Worm (Caenorhabditis elegans) whole organism, young adult: ENCODE measurements around the gene spds-1.

ENCODE experiments used
- B0336.3 ChIP-seq: fragments of 200-800 bp; sonication (Bioruptor generic); IDR thresholded peaks from 2 replicates; pipeline ENCODE4 v1.3.6; 2022; ENCODE audit warnings: missing genetic modification characterization, missing compliant biosample characterization
- C06A6.2 ChIP-seq: fragments of 200-800 bp; sonication (Bioruptor generic); conservative IDR thresholded peaks from 2 replicates; pipeline ENCODE4 v1.3.6; 2022; ENCODE audit warnings: missing genetic modification characterization, missing compliant biosample characterization
- F10E7.11 ChIP-seq: sonication (generic microtip); optimal IDR thresholded peaks from 2 replicates; lab custom pipeline; 2017; ENCODE audit warnings: mild to moderate bottlenecking, missing genetic modification characterization, moderate library complexity, missing compliant biosample characterization
- F22D6.2 ChIP-seq: sonication (generic microtip); optimal IDR thresholded peaks from 2 replicates; lab custom pipeline; 2016; ENCODE audit warnings: mild to moderate bottlenecking, missing genetic modification characterization, missing compliant biosample characterization
- F37B4.10 ChIP-seq: fragments of 200-800 bp; sonication (Bioruptor generic); IDR thresholded peaks from 2 replicates; pipeline ENCODE4 v1.3.6; 2022; ENCODE audit warnings: missing genetic modification characterization, missing compliant biosample characterization
- F52B5.7 ChIP-seq: sonication (generic microtip); optimal IDR thresholded peaks from 2 replicates; lab custom pipeline; 2016; ENCODE audit warnings: mild to moderate bottlenecking, missing genetic modification characterization, missing compliant biosample characterization
- F57A8.1 ChIP-seq: fragments of 200-800 bp; sonication (Bioruptor generic); optimal IDR thresholded peaks from 2 replicates; lab custom pipeline; 2018; ENCODE audit warnings: mild to moderate bottlenecking, missing genetic modification characterization, moderate library complexity, missing compliant biosample characterization
- F57C9.4 ChIP-seq: sonication (generic microtip); optimal IDR thresholded peaks from 2 replicates; lab custom pipeline; 2017; ENCODE audit warnings: mild to moderate bottlenecking, missing genetic modification characterization, missing compliant biosample characterization
- Y53G8AR.9 ChIP-seq: fragments of 200-800 bp; sonication (Bioruptor generic); conservative IDR thresholded peaks from 2 replicates; pipeline ENCODE4 v1.3.6; 2022; ENCODE audit warnings: missing genetic modification reagents, missing genetic modification characterization, missing compliant biosample characterization
- Y56A3A.18 ChIP-seq: fragments of 200-800 bp; sonication (Bioruptor generic); IDR thresholded peaks from 2 replicates; pipeline ENCODE4 v1.3.6; 2022; ENCODE audit warnings: missing genetic modification reagents, missing genetic modification characterization, missing compliant biosample characterization
- Y79H2A.3 ChIP-seq: fragments of 200-800 bp; sonication (Bioruptor generic); conservative IDR thresholded peaks from 2 replicates; pipeline ENCODE4 v1.3.6; 2022; ENCODE audit warnings: missing genetic modification reagents, missing genetic modification characterization, missing compliant biosample characterization
- akir-1 ChIP-seq: fragments of 200-800 bp; sonication (Bioruptor generic); optimal IDR thresholded peaks from 2 replicates; lab custom pipeline; 2018; ENCODE audit warnings: mild to moderate bottlenecking, missing genetic modification characterization, moderate library complexity, missing compliant biosample characterization
- aptf-2 ChIP-seq: fragments of 200-800 bp; sonication (Bioruptor generic); conservative IDR thresholded peaks from 2 replicates; pipeline ENCODE4 v1.3.6; 2022; ENCODE audit warnings: missing genetic modification reagents, missing genetic modification characterization, missing compliant biosample characterization
- attf-6 ChIP-seq: fragments of 200-800 bp; sonication (Bioruptor generic); IDR thresholded peaks from 2 replicates; pipeline ENCODE4 v1.3.6; 2022; ENCODE audit warnings: missing genetic modification reagents, missing genetic modification characterization, missing compliant biosample characterization
- ccch-3 ChIP-seq: fragments of 200-800 bp; sonication (Bioruptor generic); optimal IDR thresholded peaks from 2 replicates; lab custom pipeline; 2018; ENCODE audit warnings: mild to moderate bottlenecking, missing genetic modification characterization, missing compliant biosample characterization
- cebp-1 ChIP-seq, 2 experiments: fragments of 200-800 bp in 1 of 2; sonication (Bioruptor generic) in 1 of 2; sonication (generic microtip) in 1 of 2; IDR thresholded peaks in 1 of 2; optimal IDR thresholded peaks in 1 of 2; 2 replicates each; pipeline versions ENCODE4 v1.3.6 to Lab custom; 2017 to 2022; ENCODE audit warnings: missing compliant biosample characterization in 2 of 2, missing genetic modification characterization in 2 of 2, mild to moderate bottlenecking in 1 of 2, missing genetic modification reagents in 1 of 2, moderate library complexity in 1 of 2
- ceh-27 ChIP-seq: fragments of 200-800 bp; sonication (Bioruptor generic); optimal IDR thresholded peaks from 2 replicates; lab custom pipeline; 2018; ENCODE audit warnings: mild to moderate bottlenecking, missing genetic modification characterization, moderate library complexity, missing compliant biosample characterization
- ceh-79 ChIP-seq: sonication (generic microtip); optimal IDR thresholded peaks from 2 replicates; lab custom pipeline; 2017; ENCODE audit warnings: mild to moderate bottlenecking, missing genetic modification characterization, missing compliant biosample characterization
- chd-7 ChIP-seq: sonication (generic microtip); optimal IDR thresholded peaks from 2 replicates; lab custom pipeline; 2016; ENCODE audit warnings: mild to moderate bottlenecking, missing genetic modification characterization, moderate library complexity, missing compliant biosample characterization
- die-1 ChIP-seq: sonication (generic microtip); optimal IDR thresholded peaks from 2 replicates; lab custom pipeline; 2016; ENCODE audit warnings: missing genotype, mild to moderate bottlenecking, missing genetic modification characterization, missing compliant biosample characterization
- dox-1 ChIP-seq: fragments of 200-800 bp; sonication (Bioruptor generic); IDR thresholded peaks from 2 replicates; pipeline ENCODE4 v1.3.6; 2022; ENCODE audit warnings: missing genetic modification reagents, missing genetic modification characterization, missing compliant biosample characterization
- ekl-4 ChIP-seq: fragments of 200-800 bp; sonication (Bioruptor generic); IDR thresholded peaks from 2 replicates; pipeline ENCODE4 v1.3.6; 2022; ENCODE audit warnings: missing genetic modification reagents, missing genetic modification characterization, missing compliant biosample characterization
- him-1 ChIP-seq: sonication (generic microtip); optimal IDR thresholded peaks from 2 replicates; lab custom pipeline; 2016; ENCODE audit warnings: missing genotype, missing genetic modification reagents, missing genetic modification characterization, missing compliant biosample characterization
- let-526 ChIP-seq: fragments of 200-800 bp; sonication (Bioruptor generic); IDR thresholded peaks from 2 replicates; pipeline ENCODE4 v1.3.6; 2022; ENCODE audit warnings: missing genetic modification reagents, missing genetic modification characterization, missing compliant biosample characterization
- lin-26 ChIP-seq: fragments of 200-800 bp; sonication (Bioruptor generic); IDR thresholded peaks from 2 replicates; pipeline ENCODE4 v1.3.6; 2022; ENCODE audit warnings: missing genetic modification reagents, missing genetic modification characterization, missing compliant biosample characterization
- lin-54 ChIP-seq: fragments of 200-800 bp; sonication (Bioruptor generic); optimal IDR thresholded peaks from 2 replicates; lab custom pipeline; 2018; ENCODE audit warnings: mild to moderate bottlenecking, missing genetic modification characterization, missing compliant biosample characterization
- lir-1 ChIP-seq: fragments of 200-800 bp; sonication (Bioruptor generic); conservative IDR thresholded peaks from 2 replicates; pipeline ENCODE4 v1.3.6; 2022; ENCODE audit warnings: missing genetic modification reagents, missing genetic modification characterization, missing compliant biosample characterization
- lsy-27 ChIP-seq: sonication (generic microtip); optimal IDR thresholded peaks from 2 replicates; lab custom pipeline; 2017; ENCODE audit warnings: missing genetic modification characterization, mild to moderate bottlenecking, missing compliant biosample characterization, antibody characterized with exemption, missing genotype, borderline replicate concordance; ENCODE audit not compliant: insufficient read depth
- madf-10 ChIP-seq: sonication (generic microtip); optimal IDR thresholded peaks from 2 replicates; lab custom pipeline; 2016; ENCODE audit warnings: mild to moderate bottlenecking, missing genetic modification characterization, missing compliant biosample characterization
- mel-28 ChIP-seq: sonication (generic microtip); optimal IDR thresholded peaks from 2 replicates; lab custom pipeline; 2016; ENCODE audit warnings: borderline replicate concordance, mild to moderate bottlenecking, missing genetic modification characterization, missing compliant biosample characterization
- mxl-1 ChIP-seq: sonication (generic microtip); optimal IDR thresholded peaks from 2 replicates; lab custom pipeline; 2016; ENCODE audit warnings: missing genetic modification characterization, missing compliant biosample characterization
- nfya-2 ChIP-seq: fragments of 200-800 bp; sonication (Bioruptor generic); IDR thresholded peaks from 2 replicates; pipeline ENCODE4 v1.3.6; 2022; ENCODE audit warnings: missing genetic modification reagents, missing genetic modification characterization, missing compliant biosample characterization
- nfyb-1 ChIP-seq: fragments of 200-800 bp; sonication (Bioruptor generic); IDR thresholded peaks from 2 replicates; pipeline ENCODE4 v1.3.6; 2022; ENCODE audit warnings: missing genetic modification reagents, missing genetic modification characterization, missing compliant biosample characterization
- nhr-120 ChIP-seq: fragments of 200-800 bp; sonication (Bioruptor generic); IDR thresholded peaks from 2 replicates; pipeline ENCODE4 v1.3.6; 2022; ENCODE audit warnings: missing genetic modification characterization, missing compliant biosample characterization
- nhr-90 ChIP-seq: sonication (generic microtip); optimal IDR thresholded peaks from 2 replicates; lab custom pipeline; 2016; ENCODE audit warnings: missing genotype, mild to moderate bottlenecking, missing genetic modification characterization, missing compliant biosample characterization
- pbrm-1 ChIP-seq: fragments of 200-800 bp; sonication (Bioruptor generic); IDR thresholded peaks from 2 replicates; pipeline ENCODE4 v1.3.6; 2022; ENCODE audit warnings: missing genetic modification reagents, missing genetic modification characterization, missing compliant biosample characterization
- pha-4 ChIP-seq: fragments of 150-350 bp; sonication (generic microtip); optimal IDR thresholded peaks from 2 replicates; lab custom pipeline; 2014; ENCODE audit warnings: missing biosample characterization, missing genetic modification reagents, missing genetic modification characterization
- repo-1 ChIP-seq: sonication (generic microtip); optimal IDR thresholded peaks from 2 replicates; lab custom pipeline; 2017; ENCODE audit warnings: mild to moderate bottlenecking, missing genetic modification characterization, missing compliant biosample characterization
- rpc-1 ChIP-seq, 2 experiments: fragments of 150-350 bp in 1 of 2; sonication (generic microtip) in 1 of 2; optimal IDR thresholded peaks; 2 replicates each; lab custom pipeline; 2014 to 2018; ENCODE audit warnings: missing biosample characterization in 1 of 2, missing genetic modification characterization in 1 of 2, missing genetic modification reagents in 1 of 2, missing genotype in 1 of 2
- snpc-4 ChIP-seq, 5 experiments: fragments of 150-350 bp in 1 of 5; sonication (generic microtip) in 4 of 5; optimal IDR thresholded peaks; 2 replicates each; lab custom pipeline; 2014 to 2018; ENCODE audit warnings: missing genetic modification characterization in 5 of 5, missing biosample characterization in 3 of 5, antibody characterized with exemption in 2 of 5, mild to moderate bottlenecking in 2 of 5, missing compliant biosample characterization in 2 of 5, missing genotype in 2 of 5, moderate library complexity in 2 of 5, missing genetic modification reagents in 1 of 5
- tlf-1 ChIP-seq: fragments of 200-800 bp; sonication (Bioruptor generic); optimal IDR thresholded peaks from 2 replicates; lab custom pipeline; 2018; ENCODE audit warnings: mild to moderate bottlenecking, missing genetic modification characterization, missing compliant biosample characterization
- ztf-26 ChIP-seq: sonication (generic microtip); optimal IDR thresholded peaks from 2 replicates; lab custom pipeline; 2017; ENCODE audit warnings: missing genetic modification characterization, missing compliant biosample characterization
- ztf-3 ChIP-seq: fragments of 200-800 bp; sonication (Bioruptor generic); optimal IDR thresholded peaks from 2 replicates; lab custom pipeline; 2018; ENCODE audit warnings: mild to moderate bottlenecking, missing genetic modification characterization, missing compliant biosample characterization

spds-1 gene

ce11 chrII:12789497-12789896 is 17.2 kb upstream of the spds-1 start (continued):
- TF ChIP-seq nfya-2 (GFP tag; lab: Robert Waterston, UW) (no peak), C06A6.2 (no peak), cebp-1 (GFP tag; IDR thresholded peaks at IDR 0.05; lab: Robert Waterston, UW) (no peak), cebp-1 (tag; optimal IDR thresholded peaks at IDR 0.05; lab: Kevin White, UChicago) (peak; percentile 8), nhr-120 (GFP tag; lab: Robert Waterston, UW) (no peak), Y53G8AR.9 (GFP tag; lab: Robert Waterston, UW) (no peak), nfyb-1 (GFP tag; lab: Robert Waterston, UW) (peak; percentile 55; the same call in 1 of the 2 replicates), mxl-1 (no peak)

- TF ChIP-seq rpc-1 (optimal IDR thresholded peaks at IDR 0.05; lab: Kevin White, UChicago) (no peak), rpc-1 (tag; optimal IDR thresholded peaks at IDR 0.05; lab: Kevin White, UChicago) (no peak), nfyb-1 (GFP tag; lab: Robert Waterston, UW) (peak; percentile 70), F57A8.1 (GFP tag; lab: Kevin White, UChicago) (no peak), ekl-4 (GFP tag; lab: Robert Waterston, UW) (no peak), nhr-90 (tag; lab: Kevin White, UChicago) (no peak)
Measured at ce11 chrII:12790392-12790791, 16.3 kb upstream of the spds-1 start.

ce11 chrII:12795188-12795587 is 11.5 kb upstream of the spds-1 start:
- TF ChIP-seq aptf-2 (GFP tag; lab: Robert Waterston, UW) (no peak), attf-6 (GFP tag; lab: Robert Waterston, UW) (no peak), F57A8.1 (GFP tag; lab: Kevin White, UChicago) (no peak), nhr-120 (GFP tag; lab: Robert Waterston, UW) (no peak), mxl-1 (no peak), nfyb-1 (GFP tag; lab: Robert Waterston, UW) (peak; percentile 57; the same call in 1 of the 2 replicates), lir-1 (GFP tag; lab: Robert Waterston, UW) (no peak), tlf-1 (GFP tag; lab: Kevin White, UChicago) (no peak), F22D6.2 (no peak), lin-26 (GFP tag; lab: Robert Waterston, UW) (no peak), Y56A3A.18 (GFP tag; lab: Robert Waterston, UW) (0 out of 2 replicates have a peak, but pooled peaks have one; percentile 45), ztf-26 (tag; lab: Kevin White, UChicago) (peak; percentile 16), B0336.3 (GFP tag; lab: Robert Waterston, UW) (peak; percentile 63), ceh-79 (no peak), lsy-27 (tag; lab: Kevin White, UChicago) (no peak), madf-10 (tag; lab: Kevin White, UChicago) (no peak), lin-54 (no peak), akir-1 (GFP tag; lab: Kevin White, UChicago) (no peak), F52B5.7 (peak; percentile 35), chd-7 (tag; lab: Kevin White, UChicago) (peak; percentile 19), repo-1 (tag; lab: Kevin White, UChicago) (peak; percentile 13), pbrm-1 (GFP tag; lab: Robert Waterston, UW) (no peak), pha-4 (no peak), him-1 (tag; lab: Kevin White, UChicago) (no peak), let-526 (GFP tag; lab: Robert Waterston, UW) (no peak), mel-28 (tag; lab: Kevin White, UChicago) (peak; percentile 55), F37B4.10 (GFP tag; lab: Robert Waterston, UW) (0 out of 2 replicates have a peak, but pooled peaks have one; percentile 76), die-1 (tag; lab: Kevin White, UChicago) (no peak), snpc-4 (GFP tag; optimal IDR thresholded peaks at IDR 0.05; lab: Kevin White, UChicago) (no peak), snpc-4 (tag; optimal IDR thresholded peaks at IDR 0.05; lab: Kevin White, UChicago) (no peak), ceh-27 (GFP tag; lab: Kevin White, UChicago) (no peak), dox-1 (GFP tag; lab: Robert Waterston, UW) (no peak), ztf-3 (GFP tag; lab: Kevin White, UChicago) (no peak), Y53G8AR.9 (GFP tag; lab: Robert Waterston, UW) (peak; percentile 28; the same call in 1 of the 2 replicates), F57C9.4 (tag; lab: Kevin White, UChicago) (peak; percentile 40), F10E7.11 (tag; lab: Kevin White, UChicago) (no peak), ccch-3 (GFP tag; lab: Kevin White, UChicago) (no peak), Y79H2A.3 (GFP tag; lab: Robert Waterston, UW) (no peak)
